Fruit fly (Drosophila melanogaster) whole organism, embryonic: Measurements from ENCODE around the gene Prosbeta2.

Experiments used
- Adf1 ChIP-seq: fragments of 200-800 bp; sonication (Bioruptor generic); IDR thresholded peaks from 2 replicates; pipeline ENCODE4 v1.3.6; 2022; ENCODE audit warnings: missing biosample characterization, missing genetic modification characterization
- Atf-2 ChIP-seq: fragments of 200-800 bp; sonication (Bioruptor generic); optimal IDR thresholded peaks from 2 replicates; lab custom pipeline; 2016; ENCODE audit warnings: missing biosample characterization, missing genetic modification characterization
- B-H2 ChIP-seq: fragments of 200-800 bp; sonication (Bioruptor generic); optimal IDR thresholded peaks from 2 replicates; lab custom pipeline; 2018; ENCODE audit warnings: missing biosample characterization, mild to moderate bottlenecking, missing genetic modification characterization
- CG10979 ChIP-seq: fragments of 200-800 bp; sonication (Bioruptor generic); optimal IDR thresholded peaks from 2 replicates; lab custom pipeline; 2018; ENCODE audit warnings: missing biosample characterization, mild to moderate bottlenecking, missing genetic modification characterization, moderate library complexity
- CG11085 ChIP-seq: fragments of 200-800 bp; sonication (Bioruptor generic); IDR thresholded peaks from 2 replicates; pipeline ENCODE4 v1.3.6; 2022; ENCODE audit warnings: missing biosample characterization, missing genetic modification characterization
- CG12769 ChIP-seq: fragments of 200-800 bp; sonication (Bioruptor generic); optimal IDR thresholded peaks from 2 replicates; lab custom pipeline; 2019; ENCODE audit warnings: missing biosample characterization, mild to moderate bottlenecking, missing genetic modification characterization, moderate library complexity
- CG14710 ChIP-seq: fragments of 200-800 bp; sonication (Bioruptor generic); optimal IDR thresholded peaks from 3 replicates; lab custom pipeline; 2019; ENCODE audit warnings: missing biosample characterization, mild to moderate bottlenecking, missing genetic modification characterization, moderate library complexity
- CG15479 ChIP-seq: fragments of 200-800 bp; sonication (Bioruptor generic); optimal IDR thresholded peaks from 3 replicates; lab custom pipeline; 2019; ENCODE audit warnings: missing biosample characterization, mild to moderate bottlenecking, missing genetic modification characterization, moderate library complexity
- CG16815 ChIP-seq: fragments of 200-800 bp; sonication (Bioruptor generic); optimal IDR thresholded peaks from 3 replicates; lab custom pipeline; 2017; ENCODE audit warnings: missing biosample characterization, mild to moderate bottlenecking, missing genetic modification characterization
- CG17328 ChIP-seq: fragments of 200-800 bp; sonication (Bioruptor generic); IDR thresholded peaks from 2 replicates; pipeline ENCODE4 v1.3.6; 2022; ENCODE audit warnings: missing biosample characterization, missing genetic modification characterization
- CG17829 ChIP-seq: fragments of 200-800 bp; optimal IDR thresholded peaks from 2 replicates; lab custom pipeline; 2019; ENCODE audit warnings: missing biosample characterization, mild to moderate bottlenecking, missing genetic modification characterization, moderate library complexity
- CG18764 ChIP-seq: fragments of 200-800 bp; sonication (Bioruptor generic); optimal IDR thresholded peaks from 3 replicates; lab custom pipeline; 2016; ENCODE audit warnings: missing biosample characterization, missing genetic modification characterization
- CG2202 ChIP-seq: fragments of 200-800 bp; sonication (Bioruptor generic); optimal IDR thresholded peaks from 2 replicates; lab custom pipeline; 2018; ENCODE audit warnings: missing biosample characterization, mild to moderate bottlenecking, missing genetic modification characterization
- CG33557 ChIP-seq: fragments of 200-800 bp; sonication (Bioruptor generic); optimal IDR thresholded peaks from 2 replicates; lab custom pipeline; 2019; ENCODE audit warnings: missing biosample characterization, mild to moderate bottlenecking, missing genetic modification characterization, moderate library complexity
- CG34224 ChIP-seq: fragments of 200-800 bp; sonication (Bioruptor generic); IDR thresholded peaks from 3 replicates; pipeline ENCODE4 v1.3.6; 2022; ENCODE audit warnings: missing biosample characterization, missing genetic modification characterization; ENCODE audit not compliant: partially characterized antibody
- CG4328 ChIP-seq: fragments of 200-800 bp; sonication (Bioruptor generic); optimal IDR thresholded peaks from 3 replicates; lab custom pipeline; 2017; ENCODE audit warnings: missing biosample characterization, missing genetic modification reagents, missing genetic modification characterization
- CG6791 ChIP-seq: fragments of 200-800 bp; sonication (Bioruptor generic); IDR thresholded peaks from 3 replicates; pipeline ENCODE4 v1.3.6; 2022; ENCODE audit warnings: missing biosample characterization, missing genetic modification characterization; ENCODE audit not compliant: partially characterized antibody
- CG8765 ChIP-seq: fragments of 200-800 bp; sonication (Bioruptor generic); IDR thresholded peaks from 2 replicates; pipeline ENCODE4 v1.3.6; 2022; ENCODE audit warnings: missing biosample characterization, missing genetic modification characterization
- CG8924 ChIP-seq: fragments of 200-800 bp; optimal IDR thresholded peaks from 3 replicates; lab custom pipeline; 2019; ENCODE audit warnings: missing biosample characterization, mild to moderate bottlenecking, missing genetic modification characterization, moderate library complexity
- CoRest ChIP-seq: fragments of 200-800 bp; sonication (Bioruptor generic); optimal IDR thresholded peaks from 3 replicates; lab custom pipeline; 2018; ENCODE audit warnings: missing biosample characterization, mild to moderate bottlenecking, missing genetic modification characterization, moderate library complexity
- D19A ChIP-seq: fragments of 200-800 bp; optimal IDR thresholded peaks from 3 replicates; lab custom pipeline; 2019; ENCODE audit warnings: missing biosample characterization, mild to moderate bottlenecking, missing genetic modification characterization, moderate library complexity
- Elba2 ChIP-seq: fragments of 200-800 bp; sonication (Bioruptor generic); optimal IDR thresholded peaks from 3 replicates; lab custom pipeline; 2016; ENCODE audit warnings: missing biosample characterization, missing genetic modification characterization
- NC2α ChIP-seq: fragments of 200-800 bp; sonication (Bioruptor generic); optimal IDR thresholded peaks from 2 replicates; lab custom pipeline; 2016; ENCODE audit warnings: missing biosample characterization, missing genetic modification characterization
- Oaz ChIP-seq: fragments of 200-800 bp; sonication (Bioruptor generic); IDR thresholded peaks from 2 replicates; pipeline ENCODE4 v1.3.6; 2022; ENCODE audit warnings: missing biosample characterization, missing genetic modification characterization
- Six4 ChIP-seq: fragments of 200-800 bp; sonication (Bioruptor generic); optimal IDR thresholded peaks from 2 replicates; lab custom pipeline; 2016; ENCODE audit warnings: missing biosample characterization, missing genetic modification characterization
- Trl ChIP-seq, 3 experiments: fragments of >200 bp in 2 of 3; fragments of 200-800 bp in 1 of 3; sonication (Bioruptor generic) in 1 of 3; optimal IDR thresholded peaks; 2 replicates in 1 of 3; 3 replicates in 2 of 3; lab custom pipeline; 2016 to 2017; ENCODE audit warnings: missing biosample characterization in 1 of 3, missing genetic modification characterization in 1 of 3
- Xrp1 ChIP-seq: fragments of 200-800 bp; sonication (Bioruptor generic); IDR thresholded peaks from 2 replicates; pipeline ENCODE4 v1.3.6; 2022; ENCODE audit warnings: missing biosample characterization, missing genetic modification characterization
- chif ChIP-seq, 2 experiments: fragments of 200-800 bp; sonication (Bioruptor generic); optimal IDR thresholded peaks; 3 replicates each; lab custom pipeline; 2016; ENCODE audit warnings: missing biosample characterization in 2 of 2, missing genetic modification characterization in 2 of 2
- dmrt11E ChIP-seq: fragments of 200-800 bp; sonication (Bioruptor generic); optimal IDR thresholded peaks from 3 replicates; lab custom pipeline; 2018; ENCODE audit warnings: missing biosample characterization, mild to moderate bottlenecking, missing genetic modification characterization, moderate library complexity
- fd96Cb ChIP-seq: fragments of 200-800 bp; sonication (Bioruptor generic); optimal IDR thresholded peaks from 2 replicates; lab custom pipeline; 2018; ENCODE audit warnings: missing biosample characterization, mild to moderate bottlenecking, missing genetic modification characterization, moderate library complexity
- gcm ChIP-seq: fragments of 200-800 bp; sonication (Bioruptor generic); optimal IDR thresholded peaks from 2 replicates; lab custom pipeline; 2019; ENCODE audit warnings: missing biosample characterization, mild to moderate bottlenecking, missing genetic modification characterization, moderate library complexity
- grn ChIP-seq: fragments of 200-800 bp; sonication (Bioruptor generic); optimal IDR thresholded peaks from 3 replicates; lab custom pipeline; 2017; ENCODE audit warnings: missing biosample characterization, missing genetic modification characterization
- h ChIP-seq: fragments of >200 bp; optimal IDR thresholded peaks from 2 replicates; lab custom pipeline; 2017
- hbn ChIP-seq: fragments of 200-800 bp; sonication (Bioruptor generic); IDR thresholded peaks from 2 replicates; pipeline ENCODE4 v1.3.6; 2022; ENCODE audit warnings: missing biosample characterization, missing genetic modification characterization; ENCODE audit not compliant: partially characterized antibody
- ken ChIP-seq: fragments of 200-800 bp; sonication (Bioruptor generic); IDR thresholded peaks from 3 replicates; pipeline ENCODE4 v1.3.6; 2022; ENCODE audit warnings: missing biosample characterization, missing genetic modification characterization
- lab ChIP-seq: fragments of 200-800 bp; sonication (Bioruptor generic); optimal IDR thresholded peaks from 3 replicates; lab custom pipeline; 2017; ENCODE audit warnings: missing biosample characterization, missing genetic modification characterization, mild to moderate bottlenecking, moderate library complexity, missing genetic modification reagents
- lilli ChIP-seq: fragments of 200-800 bp; sonication (Bioruptor generic); optimal IDR thresholded peaks from 3 replicates; lab custom pipeline; 2016; ENCODE audit warnings: missing biosample characterization, missing genetic modification characterization
- lov ChIP-seq, 2 experiments: fragments of 200-800 bp in 1 of 2; fragments of >200 bp in 1 of 2; sonication (Bioruptor generic) in 1 of 2; IDR thresholded peaks in 1 of 2; optimal IDR thresholded peaks in 1 of 2; 2 replicates in 1 of 2; 3 replicates in 1 of 2; pipeline versions ENCODE4 v1.3.6 to Lab custom; 2017 to 2022; ENCODE audit warnings: missing biosample characterization in 1 of 2, missing genetic modification characterization in 1 of 2
- nmo ChIP-seq: fragments of 200-800 bp; sonication (Bioruptor generic); optimal IDR thresholded peaks from 2 replicates; lab custom pipeline; 2018; ENCODE audit warnings: missing biosample characterization, mild to moderate bottlenecking, missing genetic modification characterization, moderate library complexity
- phol ChIP-seq: fragments of 200-800 bp; sonication (Bioruptor generic); optimal IDR thresholded peaks from 3 replicates; lab custom pipeline; 2018; ENCODE audit warnings: missing biosample characterization, mild to moderate bottlenecking, missing genetic modification characterization, moderate library complexity
- sens ChIP-seq: fragments of 200-800 bp; sonication (Bioruptor generic); peaks from one replicate; lab custom pipeline; 2016; ENCODE audit warnings: missing biosample characterization, missing genetic modification characterization
- trem ChIP-seq: fragments of 200-800 bp; optimal IDR thresholded peaks from 3 replicates; lab custom pipeline; 2019; ENCODE audit warnings: missing biosample characterization, mild to moderate bottlenecking, missing genetic modification characterization, moderate library complexity
- twi ChIP-seq: fragments of 200-800 bp; optimal IDR thresholded peaks from 2 replicates; lab custom pipeline; 2019; ENCODE audit warnings: missing biosample characterization, mild to moderate bottlenecking, missing genetic modification characterization, moderate library complexity
- vvl ChIP-seq: fragments of 200-800 bp; sonication (Bioruptor generic); IDR thresholded peaks from 2 replicates; pipeline ENCODE4 v1.3.6; 2022; ENCODE audit warnings: missing biosample characterization, missing genetic modification characterization
- zen ChIP-seq: fragments of 200-800 bp; sonication (Bioruptor generic); optimal IDR thresholded peaks from 3 replicates; lab custom pipeline; 2018; ENCODE audit warnings: missing biosample characterization, mild to moderate bottlenecking, missing genetic modification characterization, moderate library complexity
- zen2 ChIP-seq: fragments of 200-800 bp; sonication (Bioruptor generic); IDR thresholded peaks from 3 replicates; pipeline ENCODE4 v1.3.6; 2022; ENCODE audit warnings: missing biosample characterization, missing genetic modification characterization; ENCODE audit not compliant: partially characterized antibody

Gene Prosbeta2

DNA sequence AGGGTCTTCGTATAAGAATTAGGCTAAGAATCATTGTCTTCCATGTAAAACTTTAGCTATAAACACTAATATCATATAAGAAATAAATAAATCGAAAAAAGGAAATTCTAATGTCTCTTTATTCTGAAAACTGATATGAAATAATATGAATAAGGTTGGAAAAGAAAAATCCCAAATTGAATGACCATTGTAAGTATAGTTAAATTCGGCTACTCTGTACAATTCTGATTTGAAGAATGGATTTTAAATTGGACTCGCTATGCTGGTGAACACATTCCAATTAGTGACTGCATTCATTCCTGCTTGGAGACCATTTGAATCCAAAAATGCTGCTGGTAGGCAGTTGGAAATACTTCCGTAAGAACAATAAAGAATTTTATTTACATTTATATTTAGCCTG, 29.5 kb upstream of the Prosbeta2 start (continued):
- TF ChIP-seq lab (GFP tag; lab: Kevin White, UChicago): no peak
- TF ChIP-seq sens (GFP tag; lab: Kevin White, UChicago): peak; percentile 36
- TF ChIP-seq NC2α (GFP tag; lab: Kevin White, UChicago): no peak
- TF ChIP-seq CG4328 (GFP tag; lab: Kevin White, UChicago): no peak
- TF ChIP-seq gcm (GFP tag; lab: Kevin White, UChicago): peak; percentile 9
- no peak for TF ChIP-seq hbn (GFP tag; lab: Robert Waterston, UW)
- TF ChIP-seq zen (tag; lab: Kevin White, UChicago): peak; percentile 48
- TF ChIP-seq, all 482 proteins: peak for 4

dm6 chr3L:14971893-14972624, 27.7 kb upstream of the Prosbeta2 start:
- TF ChIP-seq zen2 (GFP tag; lab: Robert Waterston, UW) (no peak), ken (GFP tag; lab: Robert Waterston, UW) (no peak), Oaz (GFP tag; lab: Robert Waterston, UW) (no peak), D19A (tag; lab: Kevin White, UChicago) (no peak), vvl (GFP tag; lab: Robert Waterston, UW) (no peak), CG33557 (GFP tag; lab: Kevin White, UChicago) (peak; percentile 55), CG17328 (peak; percentile 51), CG12769 (tag; lab: Kevin White, UChicago) (no peak), CG8765 (GFP tag; lab: Robert Waterston, UW) (peak; percentile 68; the same call in 1 of the 2 replicates), fd96Cb (tag; lab: Kevin White, UChicago) (peak; percentile 8), Atf-2 (GFP tag; lab: Kevin White, UChicago) (peak; percentile 5), Six4 (GFP tag; lab: Kevin White, UChicago) (peak; percentile 11), CG11085 (GFP tag; lab: Robert Waterston, UW) (no peak), CG10979 (tag; lab: Kevin White, UChicago) (peak; percentile 31), nmo (peak; percentile 11), Adf1 (GFP tag; lab: Robert Waterston, UW) (no peak), lov (optimal IDR thresholded peaks at IDR 0.05; lab: Kevin White, UChicago) (no peak), lov (GFP tag; IDR thresholded peaks at IDR 0.05; lab: Robert Waterston, UW) (0 out of 3 replicates have a peak, but pooled peaks have one; percentile 59), Xrp1 (peak; percentile 51), h (lab: Kevin White, UChicago) (no peak), phol (tag; lab: Kevin White, UChicago) (peak; percentile 23), trem (tag; lab: Kevin White, UChicago) (peak; percentile 11), CG17829 (tag; lab: Kevin White, UChicago) (peak; percentile 41), zen (tag; lab: Kevin White, UChicago) (peak; percentile 88), CG6791 (GFP tag; lab: Robert Waterston, UW) (no peak), chif (GFP tag; optimal IDR thresholded peaks at IDR 0.05; lab: Kevin White, UChicago) (peak in 1 of 2 experiments; percentile 65), CG34224 (no peak), CG16815 (peak; percentile 49), twi (tag; lab: Kevin White, UChicago) (peak; percentile 78), CG15479 (GFP tag; lab: Kevin White, UChicago) (peak; percentile 92), Trl (optimal IDR thresholded peaks at IDR 0.05; lab: Kevin White, UChicago) (peak in 1 of 2 experiments; percentile 26), Trl (GFP tag; optimal IDR thresholded peaks at IDR 0.05; lab: Kevin White, UChicago) (no peak), CG8924 (tag; lab: Kevin White, UChicago) (peak; percentile 21), B-H2 (GFP tag; lab: Kevin White, UChicago) (no peak), CG2202 (peak; percentile 18), grn (GFP tag; lab: Kevin White, UChicago) (peak; percentile 22), CoRest (peak; percentile 1), lilli (GFP tag; lab: Kevin White, UChicago) (peak; percentile 11), dmrt11E (tag; lab: Kevin White, UChicago) (peak; percentile 76), sens (GFP tag; lab: Kevin White, UChicago) (peak; percentile 87), CG18764 (GFP tag; lab: Kevin White, UChicago) (peak; percentile 1), Elba2 (GFP tag; lab: Kevin White, UChicago) (peak; percentile 94), CG14710 (tag; lab: Kevin White, UChicago) (peak; percentile 19)
